Worm (Caenorhabditis elegans) whole organism, late embryonic: ENCODE data around the gene srw-48.

Experiments
- dve-1 ChIP-seq: sonication (generic microtip); optimal IDR thresholded peaks from 2 replicates; lab custom pipeline; 2017; ENCODE audit warnings: antibody characterized with exemption, mild to moderate bottlenecking, missing genetic modification characterization, missing compliant biosample characterization
- nfya-1 ChIP-seq: sonication (generic microtip); optimal IDR thresholded peaks from 2 replicates; lab custom pipeline; 2017; ENCODE audit warnings: missing genetic modification characterization, mild to moderate bottlenecking, missing compliant biosample characterization, antibody characterized with exemption, moderate library complexity
- nhr-232 ChIP-seq: sonication (generic microtip); optimal IDR thresholded peaks from 2 replicates; lab custom pipeline; 2016; ENCODE audit warnings: missing genetic modification characterization, missing compliant biosample characterization
- sox-4 ChIP-seq: sonication (generic microtip); optimal IDR thresholded peaks from 2 replicates; lab custom pipeline; 2017; ENCODE audit warnings: mild to moderate bottlenecking, missing genetic modification characterization, inconsistent platforms, missing compliant biosample characterization
- unc-3 ChIP-seq, 2 experiments: fragments of 200-800 bp in 1 of 2; sonication (Bioruptor generic) in 1 of 2; sonication (generic microtip) in 1 of 2; conservative IDR thresholded peaks in 1 of 2; optimal IDR thresholded peaks in 1 of 2; 2 replicates each; pipeline versions ENCODE4 v1.3.6 to Lab custom; 2016 to 2022; ENCODE audit warnings: missing compliant biosample characterization in 2 of 2, missing genetic modification characterization in 2 of 2, missing genetic modification reagents in 1 of 2

ce11 chrV:16420696-16421095 is at the start of gene srw-48:
- TF ChIP-seq dve-1 (no peak), nfya-1 (tag; lab: Kevin White, UChicago) (no peak), sox-4 (tag; lab: Kevin White, UChicago) (no peak), unc-3 (GFP tag; conservative IDR thresholded peaks at IDR 0.05; lab: Robert Waterston, UW) (no peak), unc-3 (tag; optimal IDR thresholded peaks at IDR 0.05; lab: Kevin White, UChicago) (no peak), nhr-232 (tag; lab: Kevin White, UChicago) (no peak)
